Worm (Caenorhabditis elegans): ENCODE results near the gene F57B9.3.

F57B9.3 gene

DNA sequence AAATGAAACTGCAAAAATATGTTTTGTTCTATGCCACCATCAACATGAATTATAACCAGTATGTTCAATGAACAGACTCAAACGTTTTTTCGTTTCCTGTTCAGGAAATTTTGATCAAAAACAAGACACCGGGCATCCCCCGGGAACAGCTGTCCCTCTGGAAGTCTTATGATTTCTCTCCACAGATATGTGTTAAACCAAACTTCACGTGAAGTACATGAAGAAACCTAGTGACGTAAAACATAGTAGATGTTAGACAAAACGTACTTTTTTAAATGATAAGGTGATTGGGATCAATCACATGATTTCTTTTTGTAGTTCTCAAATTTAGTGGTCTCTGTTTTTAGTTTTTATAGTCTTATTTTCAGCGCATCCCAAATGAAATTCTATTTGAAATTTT is 41.1 kb upstream of the F57B9.3 start:
- TF ChIP-seq elt-2 (tag; optimal IDR thresholded peaks at IDR 0.05): peak; percentile 4
- TF ChIP-seq ceh-9 (tag; optimal IDR thresholded peaks at IDR 0.05): no peak
- peak; percentile 54 for TF ChIP-seq nhr-11 (tag; optimal IDR thresholded peaks at IDR 0.05)
- no peak for TF ChIP-seq fkh-2 (tag; optimal IDR thresholded peaks at IDR 0.05)
- peak; percentile 44 for TF ChIP-seq pqm-1 (tag; optimal IDR thresholded peaks at IDR 0.05)
- TF ChIP-seq fos-1 (tag; optimal IDR thresholded peaks at IDR 0.05): no peak
- TF ChIP-seq ztf-11 (tag; optimal IDR thresholded peaks at IDR 0.05): no peak
- TF ChIP-seq nhr-23 (tag; optimal IDR thresholded peaks at IDR 0.05): peak; percentile 64
- peak; percentile 33 for TF ChIP-seq mml-1 (tag; optimal IDR thresholded peaks at IDR 0.05)
- peak; percentile 1 for TF ChIP-seq nfya-1 (tag; optimal IDR thresholded peaks at IDR 0.05; ENCODE audit: insufficient read depth)
- peak; percentile 27 for TF ChIP-seq jun-1 (tag; optimal IDR thresholded peaks at IDR 0.05)
- no peak for TF ChIP-seq ceh-28 (tag; optimal IDR thresholded peaks at IDR 0.05)
- peak; percentile 36 for TF ChIP-seq nhr-25 (tag; optimal IDR thresholded peaks at IDR 0.05)
- no peak for TF ChIP-seq nhr-76 (tag; optimal IDR thresholded peaks at IDR 0.05)
- TF ChIP-seq snpc-4 (tag; optimal IDR thresholded peaks at IDR 0.05): no peak

ce11 chrIII:6900609-6901008 is 39.0 kb upstream of the F57B9.3 start:
- TF ChIP-seq elt-1 (tag; optimal IDR thresholded peaks at IDR 0.05) (no peak), ceh-16 (tag; optimal IDR thresholded peaks at IDR 0.05) (no peak), jun-1 (tag; optimal IDR thresholded peaks at IDR 0.05) (no peak), nhr-23 (tag; optimal IDR thresholded peaks at IDR 0.05) (peak; percentile 2), ceh-28 (tag; optimal IDR thresholded peaks at IDR 0.05) (peak; percentile 23), aly-2 (tag; optimal IDR thresholded peaks at IDR 0.05) (peak; percentile 9), ztf-11 (tag; optimal IDR thresholded peaks at IDR 0.05) (no peak)

DNA sequence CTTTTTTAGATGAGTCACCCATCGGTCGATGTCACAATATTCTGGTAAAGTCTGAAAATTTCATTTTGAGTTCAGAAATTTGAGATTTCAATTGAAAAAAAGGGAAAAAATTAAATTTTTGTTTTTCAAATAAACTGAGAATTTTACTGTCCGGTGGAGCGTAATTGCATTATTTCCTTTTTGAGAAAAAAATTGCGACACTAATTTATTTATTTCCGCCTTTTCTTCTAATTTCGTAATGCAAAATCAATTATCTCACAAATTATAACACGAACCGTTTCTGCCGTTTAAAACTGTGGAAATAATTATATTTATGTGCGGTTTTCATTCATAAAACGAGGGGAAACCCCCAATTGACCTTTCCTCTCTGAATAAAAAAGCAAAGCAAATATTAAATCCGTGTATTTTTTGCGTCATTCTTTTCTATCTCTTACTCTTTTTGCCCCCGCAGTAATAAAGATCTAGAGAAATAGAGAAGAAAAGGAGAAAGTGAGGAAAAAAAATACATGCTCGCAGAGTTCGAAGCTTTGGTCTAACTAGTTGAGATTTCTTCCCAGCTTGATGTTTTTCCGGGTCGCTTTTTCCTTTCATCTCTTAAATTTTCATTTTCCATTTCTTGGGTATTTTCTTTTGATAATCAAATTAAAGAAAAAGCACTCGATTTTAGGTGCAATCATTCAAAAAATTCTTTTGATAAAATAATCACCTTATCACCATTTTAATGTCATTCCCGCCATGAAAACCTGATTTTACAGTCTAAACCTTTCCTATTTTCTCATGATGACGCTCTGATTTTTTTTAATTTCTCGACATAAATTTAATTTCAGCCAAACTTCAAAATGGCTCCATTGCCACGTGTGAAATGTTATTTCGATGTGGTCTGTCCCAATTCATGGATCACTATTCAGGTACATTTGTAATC is 36.3 kb upstream of the F57B9.3 start, which contains the start of the genes brc-2 and T07E3.3:
Gene brc-2, minus strand, starts transcription at position 51 of the 922 bp plus-strand sequence.
Gene T07E3.3, plus strand, starts transcription at position 822 of the 922 bp plus-strand sequence.
- TF ChIP-seq ZK546.5 (tag; optimal IDR thresholded peaks at IDR 0.05): no peak
- TF ChIP-seq snpc-4 (tag; optimal IDR thresholded peaks at IDR 0.05): no peak
- peak; percentile 5 for TF ChIP-seq hmg-11 (tag; optimal IDR thresholded peaks at IDR 0.05)
- TF ChIP-seq ceh-9 (tag; optimal IDR thresholded peaks at IDR 0.05): no peak
- no peak for TF ChIP-seq nhr-77 (tag; optimal IDR thresholded peaks at IDR 0.05)
- peak; percentile 42 for TF ChIP-seq pqm-1 (tag; optimal IDR thresholded peaks at IDR 0.05)
- TF ChIP-seq jun-1 (tag; optimal IDR thresholded peaks at IDR 0.05): no peak
- TF ChIP-seq lsy-12 (tag; optimal IDR thresholded peaks at IDR 0.05): no peak
- TF ChIP-seq nhr-237 (tag; optimal IDR thresholded peaks at IDR 0.05): no peak
- no peak for TF ChIP-seq ceh-82 (tag; optimal IDR thresholded peaks at IDR 0.05)
- TF ChIP-seq nhr-67 (tag; optimal IDR thresholded peaks at IDR 0.05): no peak
- peak; percentile 14 for TF ChIP-seq skn-1 (tag; optimal IDR thresholded peaks at IDR 0.05)
- no peak for TF ChIP-seq fkh-10 (GFP tag; optimal IDR thresholded peaks at IDR 0.05)
- TF ChIP-seq nhr-28 (tag; optimal IDR thresholded peaks at IDR 0.05): no peak
- TF ChIP-seq nfya-1 (tag; optimal IDR thresholded peaks at IDR 0.05; ENCODE audit: insufficient read depth): peak; percentile 0
- TF ChIP-seq fos-1 (tag; optimal IDR thresholded peaks at IDR 0.05): no peak
- no peak for TF ChIP-seq ztf-4 (tag; optimal IDR thresholded peaks at IDR 0.05)
- no peak for TF ChIP-seq fkh-2 (tag; optimal IDR thresholded peaks at IDR 0.05)
- TF ChIP-seq aly-2 (tag; optimal IDR thresholded peaks at IDR 0.05): no peak
- TF ChIP-seq nhr-23 (tag; optimal IDR thresholded peaks at IDR 0.05): no peak
- TF ChIP-seq egl-5 (tag; optimal IDR thresholded peaks at IDR 0.05): no peak
- TF ChIP-seq eor-1 (tag; optimal IDR thresholded peaks at IDR 0.05): no peak
- TF ChIP-seq unc-62 (GFP tag; optimal IDR thresholded peaks at IDR 0.05): no peak
- peak; percentile 60 for TF ChIP-seq elt-2 (tag; optimal IDR thresholded peaks at IDR 0.05)
- TF ChIP-seq mdl-1 (tag; optimal IDR thresholded peaks at IDR 0.05): no peak
- TF ChIP-seq lin-15B (tag; optimal IDR thresholded peaks at IDR 0.05): no peak
- TF ChIP-seq ztf-11 (tag; optimal IDR thresholded peaks at IDR 0.05): no peak
- TF ChIP-seq ceh-16 (tag; optimal IDR thresholded peaks at IDR 0.05): no peak
- TF ChIP-seq tbx-2 (tag; optimal IDR thresholded peaks at IDR 0.05): no peak
- TF ChIP-seq egl-27 (tag; optimal IDR thresholded peaks at IDR 0.05): no peak
- no peak for TF ChIP-seq zag-1 (tag; optimal IDR thresholded peaks at IDR 0.05)
- no peak for TF ChIP-seq elt-3 (tag; optimal IDR thresholded peaks at IDR 0.05)
- TF ChIP-seq lin-39 (tag; optimal IDR thresholded peaks at IDR 0.05): no peak
- no peak for TF ChIP-seq unc-39 (tag; optimal IDR thresholded peaks at IDR 0.05)
- TF ChIP-seq mml-1 (tag; optimal IDR thresholded peaks at IDR 0.05): no peak
- no peak for TF ChIP-seq nhr-25 (tag; optimal IDR thresholded peaks at IDR 0.05)
- TF ChIP-seq R02D3.7 (tag; optimal IDR thresholded peaks at IDR 0.05): no peak
- no peak for TF ChIP-seq ceh-28 (tag; optimal IDR thresholded peaks at IDR 0.05)
- TF ChIP-seq nhr-76 (tag; optimal IDR thresholded peaks at IDR 0.05): no peak
- TF ChIP-seq daf-12 (tag; optimal IDR thresholded peaks at IDR 0.05): no peak
- no peak for TF ChIP-seq sea-2 (GFP tag; optimal IDR thresholded peaks at IDR 0.05)
- peak; percentile 67 for TF ChIP-seq pha-4 (tag; optimal IDR thresholded peaks at IDR 0.05)
- TF ChIP-seq ama-1 (optimal IDR thresholded peaks at IDR 0.05): no peak
- no peak for TF ChIP-seq elt-1 (tag; optimal IDR thresholded peaks at IDR 0.05)
- TF ChIP-seq nhr-11 (tag; optimal IDR thresholded peaks at IDR 0.05): no peak
